Fruit fly (Drosophila melanogaster): Measurements from ENCODE around the gene bsf.

DNA sequence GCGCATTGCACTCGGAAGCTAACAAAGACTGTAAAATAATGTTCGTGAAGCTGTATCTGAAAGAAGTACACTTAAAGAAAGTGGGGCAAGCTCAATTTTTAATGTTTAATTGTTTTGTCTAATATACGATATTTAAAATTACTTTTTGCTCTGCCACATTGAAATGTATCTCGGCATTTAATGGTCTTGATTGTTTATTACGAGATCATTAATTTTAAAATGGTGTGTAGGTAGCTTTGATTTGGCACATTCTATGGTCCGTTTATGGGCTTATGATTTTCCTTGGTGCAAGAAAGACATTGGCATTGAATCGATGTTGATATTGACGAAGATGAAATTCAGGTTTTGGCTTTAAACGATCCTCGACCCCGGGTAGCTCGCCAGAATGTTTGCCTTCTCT lies 9.2 kb upstream of the bsf start:
- no peak for TF ChIP-seq CG8478 (optimal IDR thresholded peaks at IDR 0.05)
- TF ChIP-seq CTCF (optimal IDR thresholded peaks at IDR 0.05): no peak
